Fruit fly (Drosophila melanogaster) whole organism, adult: ENCODE data around the gene SmD1.

ENCODE experiments used
- CG11617 ChIP-seq: fragments of 200-800 bp; sonication (Bioruptor generic); optimal IDR thresholded peaks from 2 replicates; lab custom pipeline; 2017; ENCODE audit warnings: mild to moderate bottlenecking, missing biosample characterization, missing genetic modification reagents, missing genetic modification characterization
- CG12768 ChIP-seq: fragments of 200-800 bp; sonication (Bioruptor generic); optimal IDR thresholded peaks from 2 replicates; lab custom pipeline; 2017; ENCODE audit warnings: missing biosample characterization, missing genetic modification characterization, mild to moderate bottlenecking, moderate library complexity, missing genetic modification reagents
- CG14711 ChIP-seq: fragments of 200-800 bp; sonication (Bioruptor generic); optimal IDR thresholded peaks from 2 replicates; lab custom pipeline; 2018; ENCODE audit warnings: missing biosample characterization, mild to moderate bottlenecking, missing genetic modification characterization, moderate library complexity
- CG1620 ChIP-seq: fragments of 200-800 bp; sonication (Bioruptor generic); optimal IDR thresholded peaks from 2 replicates; lab custom pipeline; 2016; ENCODE audit warnings: missing biosample characterization, missing genetic modification characterization
- CG33017 ChIP-seq: fragments of 200-800 bp; sonication (Bioruptor generic); optimal IDR thresholded peaks from 2 replicates; lab custom pipeline; 2018; ENCODE audit warnings: missing biosample characterization, mild to moderate bottlenecking, missing genetic modification characterization, moderate library complexity
- CG5204 ChIP-seq: fragments of 200-800 bp; sonication (Bioruptor generic); optimal IDR thresholded peaks from 2 replicates; lab custom pipeline; 2016; ENCODE audit warnings: missing biosample characterization, missing genetic modification characterization
- CG7045 ChIP-seq: fragments of 200-800 bp; sonication (Bioruptor generic); optimal IDR thresholded peaks from 2 replicates; lab custom pipeline; 2017; ENCODE audit warnings: missing biosample characterization, mild to moderate bottlenecking, missing genetic modification characterization
- CG7101 ChIP-seq: fragments of 200-800 bp; sonication (Bioruptor generic); optimal IDR thresholded peaks from 2 replicates; lab custom pipeline; 2018; ENCODE audit warnings: missing biosample characterization, mild to moderate bottlenecking, missing genetic modification characterization, moderate library complexity
- Clk ChIP-seq: fragments of 200-800 bp; sonication (Bioruptor generic); optimal IDR thresholded peaks from 2 replicates; lab custom pipeline; 2017; ENCODE audit warnings: missing biosample characterization, missing genetic modification characterization
- Crg-1 ChIP-seq: fragments of 200-800 bp; sonication (Bioruptor generic); optimal IDR thresholded peaks from 2 replicates; lab custom pipeline; 2016; ENCODE audit warnings: missing biosample characterization, missing genetic modification characterization
- Hr96 ChIP-seq: fragments of 200-800 bp; sonication (Bioruptor generic); optimal IDR thresholded peaks from 2 replicates; lab custom pipeline; 2016; ENCODE audit warnings: missing biosample characterization, missing genetic modification characterization
- Mnt ChIP-seq: fragments of 200-800 bp; sonication (Bioruptor generic); optimal IDR thresholded peaks from 2 replicates; lab custom pipeline; 2016; ENCODE audit warnings: missing biosample characterization, mild to moderate bottlenecking, missing genetic modification characterization
- bab1 ChIP-seq: fragments of 200-800 bp; sonication (Bioruptor generic); optimal IDR thresholded peaks from 3 replicates; lab custom pipeline; 2019; ENCODE audit warnings: missing biosample characterization, mild to moderate bottlenecking, missing genetic modification characterization, moderate library complexity
- cic ChIP-seq: fragments of 200-800 bp; sonication (Bioruptor generic); optimal IDR thresholded peaks from 2 replicates; lab custom pipeline; 2017; ENCODE audit warnings: missing biosample characterization, mild to moderate bottlenecking, missing genetic modification characterization, moderate library complexity
- cnc ChIP-seq, 2 experiments: fragments of >200 bp; optimal IDR thresholded peaks; 2 replicates each; lab custom pipeline; 2017
- kay ChIP-seq: fragments of 200-800 bp; sonication (Bioruptor generic); peaks from one replicate; lab custom pipeline; 2016; ENCODE audit warnings: missing biosample characterization, missing genetic modification characterization, borderline replicate concordance
- ovo ChIP-seq: fragments of 200-800 bp; sonication (Bioruptor generic); optimal IDR thresholded peaks from 2 replicates; lab custom pipeline; 2016; ENCODE audit warnings: missing biosample characterization, missing genetic modification characterization
- pad ChIP-seq: fragments of 200-800 bp; sonication (Bioruptor generic); optimal IDR thresholded peaks from 3 replicates; lab custom pipeline; 2017; ENCODE audit warnings: missing biosample characterization, missing genetic modification characterization, mild to moderate bottlenecking, moderate library complexity, missing genetic modification reagents
- tj ChIP-seq: fragments of 200-800 bp; sonication (Bioruptor generic); optimal IDR thresholded peaks from 3 replicates; lab custom pipeline; 2017; ENCODE audit warnings: missing biosample characterization, mild to moderate bottlenecking, missing genetic modification characterization, moderate library complexity
- toe ChIP-seq: fragments of 200-800 bp; sonication (Bioruptor generic); optimal IDR thresholded peaks from 2 replicates; lab custom pipeline; 2016; ENCODE audit warnings: missing biosample characterization, missing genetic modification characterization

The SmD1 gene

DNA sequence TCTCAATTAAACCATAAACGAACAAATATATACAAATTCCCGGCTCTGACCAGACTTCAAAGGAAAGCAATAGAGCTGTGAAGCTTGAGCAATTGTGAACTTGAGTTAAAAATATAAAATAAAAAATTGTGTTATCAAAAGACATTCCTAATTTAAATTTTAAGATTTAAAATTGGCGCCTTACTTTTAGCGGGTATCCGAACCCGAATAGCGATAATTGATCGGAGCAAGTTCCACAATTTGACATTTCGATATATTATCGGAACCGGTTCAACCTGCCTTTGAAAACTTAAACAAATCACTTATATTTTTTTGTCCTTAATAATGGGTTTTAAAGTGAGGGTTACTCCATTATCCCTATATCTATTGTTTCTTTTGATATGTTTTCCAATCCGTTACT lies 1.7 kb downstream of the SmD1 start:
- TF ChIP-seq tj (no peak), CG12768 (GFP tag; lab: Kevin White, UChicago) (no peak), Hr96 (GFP tag; lab: Kevin White, UChicago) (no peak), cic (GFP tag; lab: Kevin White, UChicago) (no peak)

DNA sequence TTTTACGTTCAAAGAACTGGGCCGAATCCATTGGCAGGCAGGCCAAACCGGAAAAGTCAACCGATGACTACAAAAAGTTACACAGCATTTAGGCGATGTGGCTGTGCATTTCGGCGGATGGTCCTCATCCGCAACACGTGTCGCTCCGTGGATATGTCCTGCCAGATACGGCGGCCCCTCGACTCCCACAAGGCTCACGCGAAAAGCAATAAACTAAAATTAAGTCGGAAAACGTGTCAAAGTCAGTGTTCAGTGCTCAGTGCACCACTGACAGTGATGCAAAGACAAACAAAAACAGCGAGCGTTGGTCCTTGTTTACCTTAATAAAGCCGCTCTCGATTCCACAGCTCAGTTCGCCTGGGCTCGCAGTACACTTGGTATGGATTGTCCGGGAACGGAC lies 4.8 kb downstream of the SmD1 start:
- TF ChIP-seq bab1 (GFP tag; lab: Kevin White, UChicago) (no peak), CG1620 (GFP tag; lab: Kevin White, UChicago) (no peak), Clk (no peak), CG7045 (GFP tag; lab: Kevin White, UChicago) (no peak), CG11617 (GFP tag; lab: Kevin White, UChicago) (no peak)

DNA sequence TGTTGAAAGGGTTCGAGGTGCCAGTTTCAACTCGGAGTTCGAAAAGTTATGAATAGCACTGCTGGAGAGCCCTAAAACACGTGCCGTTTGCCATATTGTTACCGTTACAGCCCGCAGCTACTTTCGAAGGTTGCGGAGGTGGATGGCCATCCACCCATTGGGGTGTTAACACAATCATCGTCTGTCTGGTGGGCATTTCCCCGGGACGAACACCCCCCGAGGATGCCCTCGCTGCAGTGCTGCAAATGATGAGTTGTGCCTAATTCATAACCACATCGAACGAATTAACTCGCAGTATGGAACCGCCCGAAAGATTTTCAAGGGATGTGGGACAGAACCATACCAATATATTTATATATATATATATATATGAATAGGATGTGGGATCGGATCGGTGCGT lies 7.2 kb downstream of the SmD1 start:
- no peak for TF ChIP-seq pad (GFP tag; lab: Kevin White, UChicago)
- TF ChIP-seq CG5204 (GFP tag; lab: Kevin White, UChicago), result no peak
- no peak for TF ChIP-seq toe
- no peak for TF ChIP-seq CG33017 (tag; lab: Kevin White, UChicago)
- TF ChIP-seq ovo (GFP tag; lab: Kevin White, UChicago), result no peak
- TF ChIP-seq cnc (optimal IDR thresholded peaks at IDR 0.05; lab: Kevin White, UChicago), result no peak
- TF ChIP-seq CG1620 (GFP tag; lab: Kevin White, UChicago), result no peak
- TF ChIP-seq Hr96 (GFP tag; lab: Kevin White, UChicago), result no peak
- TF ChIP-seq tj, result no peak
- no peak for TF ChIP-seq CG7101 (tag; lab: Kevin White, UChicago)
- no peak for TF ChIP-seq Clk
- no peak for TF ChIP-seq CG14711 (tag; lab: Kevin White, UChicago)
- no peak for TF ChIP-seq kay (GFP tag; lab: Kevin White, UChicago)
- TF ChIP-seq cic (GFP tag; lab: Kevin White, UChicago), result no peak
- TF ChIP-seq CG12768 (GFP tag; lab: Kevin White, UChicago), result no peak
- TF ChIP-seq Crg-1 (GFP tag; lab: Kevin White, UChicago), result no peak
- TF ChIP-seq Mnt (GFP tag; lab: Kevin White, UChicago), result no peak

DNA sequence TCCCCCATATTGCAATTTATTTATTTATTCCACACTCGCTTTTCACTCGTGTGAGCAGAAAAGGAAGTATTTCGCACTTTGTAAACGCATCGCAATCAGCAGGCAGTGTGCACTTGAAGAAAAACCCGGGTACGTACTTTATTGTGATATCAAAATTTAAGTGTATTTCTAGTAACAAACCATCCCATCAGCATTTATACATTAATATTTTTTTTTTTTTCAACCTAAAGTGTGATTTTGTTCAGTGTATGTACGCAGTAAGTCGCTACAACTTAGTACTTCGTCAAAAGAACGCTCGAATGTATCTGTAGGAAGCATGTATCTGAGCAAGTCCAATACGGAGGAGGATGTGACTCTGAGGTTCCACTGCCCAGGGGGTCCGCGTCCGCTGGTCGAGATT lies 8.7 kb downstream of the SmD1 start:
- TF ChIP-seq Mnt (GFP tag; lab: Kevin White, UChicago), result no peak
- no peak for TF ChIP-seq bab1 (GFP tag; lab: Kevin White, UChicago)
- TF ChIP-seq CG5204 (GFP tag; lab: Kevin White, UChicago), result no peak
- no peak for TF ChIP-seq CG33017 (tag; lab: Kevin White, UChicago)
- no peak for TF ChIP-seq ovo (GFP tag; lab: Kevin White, UChicago)
- no peak for TF ChIP-seq CG7101 (tag; lab: Kevin White, UChicago)
- no peak for TF ChIP-seq Clk
- TF ChIP-seq toe, result no peak
- no peak for TF ChIP-seq CG12768 (GFP tag; lab: Kevin White, UChicago)
- TF ChIP-seq CG14711 (tag; lab: Kevin White, UChicago), result no peak
- no peak for TF ChIP-seq CG7045 (GFP tag; lab: Kevin White, UChicago)
- TF ChIP-seq Hr96 (GFP tag; lab: Kevin White, UChicago), result no peak
- no peak for TF ChIP-seq pad (GFP tag; lab: Kevin White, UChicago)

DNA sequence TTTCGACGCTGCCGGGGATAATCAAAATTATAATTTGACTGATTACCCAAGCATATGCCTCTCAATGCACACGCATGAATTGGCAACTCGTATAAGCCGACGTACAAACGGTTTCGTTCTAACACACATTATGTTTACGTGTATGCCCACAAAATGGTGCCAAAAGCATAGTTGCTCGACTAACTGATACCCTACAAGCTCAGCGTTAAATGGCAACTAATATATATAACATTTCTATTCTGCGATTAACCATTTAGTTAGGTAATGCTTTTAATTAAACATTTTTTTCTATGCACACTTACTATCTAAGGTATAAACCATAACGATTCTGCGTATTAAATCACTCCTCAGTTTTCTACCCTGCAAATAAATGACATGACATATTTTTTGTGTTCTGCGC lies 13.7 kb downstream of the SmD1 start:
- TF ChIP-seq cnc (optimal IDR thresholded peaks at IDR 0.05; lab: Kevin White, UChicago), result no peak
- no peak for TF ChIP-seq bab1 (GFP tag; lab: Kevin White, UChicago)
- no peak for TF ChIP-seq Clk
- no peak for TF ChIP-seq CG1620 (GFP tag; lab: Kevin White, UChicago)
- TF ChIP-seq CG11617 (GFP tag; lab: Kevin White, UChicago), result no peak
- no peak for TF ChIP-seq CG12768 (GFP tag; lab: Kevin White, UChicago)
- no peak for TF ChIP-seq toe
- no peak for TF ChIP-seq CG14711 (tag; lab: Kevin White, UChicago)
- TF ChIP-seq kay (GFP tag; lab: Kevin White, UChicago), result no peak
- no peak for TF ChIP-seq cic (GFP tag; lab: Kevin White, UChicago)
- no peak for TF ChIP-seq Crg-1 (GFP tag; lab: Kevin White, UChicago)
- no peak for TF ChIP-seq Hr96 (GFP tag; lab: Kevin White, UChicago)
- TF ChIP-seq CG5204 (GFP tag; lab: Kevin White, UChicago), result no peak
- no peak for TF ChIP-seq CG33017 (tag; lab: Kevin White, UChicago)
- no peak for TF ChIP-seq CG7101 (tag; lab: Kevin White, UChicago)
- no peak for TF ChIP-seq CG7045 (GFP tag; lab: Kevin White, UChicago)
- TF ChIP-seq pad (GFP tag; lab: Kevin White, UChicago), result no peak
- no peak for TF ChIP-seq ovo (GFP tag; lab: Kevin White, UChicago)
- no peak for TF ChIP-seq Mnt (GFP tag; lab: Kevin White, UChicago)

DNA sequence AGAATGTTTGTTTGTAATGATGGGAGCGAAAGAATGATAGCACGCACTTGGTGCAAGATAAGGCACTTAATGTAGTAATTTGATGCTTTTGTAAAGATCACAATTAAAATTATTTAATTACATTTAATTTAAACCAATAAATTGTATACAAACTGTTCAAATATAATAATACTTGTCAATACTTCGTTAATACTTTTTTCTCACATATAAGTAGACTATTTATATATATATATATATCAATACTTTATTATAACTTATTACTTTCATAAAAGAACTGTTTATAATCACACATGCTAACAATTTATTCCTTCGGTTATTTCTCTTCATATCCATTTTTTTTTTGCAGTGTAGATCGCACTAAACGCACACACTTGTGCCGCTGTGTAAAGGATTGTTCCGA lies 16.8 kb downstream of the SmD1 start:
- TF ChIP-seq Hr96 (GFP tag; lab: Kevin White, UChicago) (no peak), CG33017 (tag; lab: Kevin White, UChicago) (no peak), pad (GFP tag; lab: Kevin White, UChicago) (no peak), CG5204 (GFP tag; lab: Kevin White, UChicago) (no peak), Clk (no peak), CG11617 (GFP tag; lab: Kevin White, UChicago) (no peak), cic (GFP tag; lab: Kevin White, UChicago) (no peak), toe (no peak), cnc (optimal IDR thresholded peaks at IDR 0.05; lab: Kevin White, UChicago) (no peak)
